Worm (Caenorhabditis elegans) whole organism, dauer: Measurements from ENCODE around the gene R08A2.7.

ENCODE experiments used
- unc-62 ChIP-seq: sonication (generic microtip); optimal IDR thresholded peaks from 2 replicates; lab custom pipeline; 2017; ENCODE audit warnings: missing biosample characterization, missing genetic modification reagents, missing genetic modification characterization

R08A2.7 gene

ce11 chrV:14723020-14723419, at the start of gene R08A2.7:
Gene R08A2.7 (plus strand): TSS chrV:14723320.
- TF ChIP-seq unc-62 (GFP tag; lab: Kevin White, UChicago), result no peak

ce11 chrV:14678298-14678697, 44.8 kb upstream of the R08A2.7 start:
- no peak for TF ChIP-seq unc-62 (GFP tag; lab: Kevin White, UChicago)

ce11 chrV:14680014-14680413, 43.1 kb upstream of the R08A2.7 start, which contains the start of gene C47E8.3:
Gene C47E8.3 (plus strand): TSS chrV:14680314.
- TF ChIP-seq unc-62 (GFP tag; lab: Kevin White, UChicago), result no peak

- TF ChIP-seq unc-62 (GFP tag; lab: Kevin White, UChicago), result no peak
These were observed 40.2 kb upstream of the R08A2.7 start for ce11 chrV:14682870-14683269.

- TF ChIP-seq unc-62 (GFP tag; lab: Kevin White, UChicago), result no peak
These were observed 39.8 kb upstream of the R08A2.7 start for ce11 chrV:14683291-14683690.

- TF ChIP-seq unc-62 (GFP tag; lab: Kevin White, UChicago), result no peak
These were observed 39.2 kb upstream of the R08A2.7 start for ce11 chrV:14683926-14684325.

ce11 chrV:14684359-14685312, 38.5 kb upstream of the R08A2.7 start, which contains the start of gene hsp-90:
Gene hsp-90 (plus strand): TSS chrV:14684918.
- no peak for TF ChIP-seq unc-62 (GFP tag; lab: Kevin White, UChicago)

ce11 chrV:14685435-14686058, 37.6 kb upstream of the R08A2.7 start, which contains the start of gene C47E8.4:
Gene C47E8.4 (minus strand): TSS chrV:14685485.
- TF ChIP-seq unc-62 (GFP tag; lab: Kevin White, UChicago), result no peak

ce11 chrV:14686231-14687105, 36.7 kb upstream of the R08A2.7 start:
- TF ChIP-seq unc-62 (GFP tag; lab: Kevin White, UChicago), result no peak

- no peak for TF ChIP-seq unc-62 (GFP tag; lab: Kevin White, UChicago)
These were observed 35.8 kb upstream of the R08A2.7 start for ce11 chrV:14687106-14687964.

- TF ChIP-seq unc-62 (GFP tag; lab: Kevin White, UChicago), result no peak
These were observed 34.8 kb upstream of the R08A2.7 start, which contains the start of gene C47E8.11 for ce11 chrV:14688097-14688912. Gene C47E8.11 (plus strand): TSS chrV:14688616.

ce11 chrV:14689060-14689750, 33.9 kb upstream of the R08A2.7 start, which contains the start of gene gasr-8:
Gene gasr-8 (plus strand): TSS chrV:14689110.
- TF ChIP-seq unc-62 (GFP tag; lab: Kevin White, UChicago), result no peak

ce11 chrV:14695713-14696112, 27.4 kb upstream of the R08A2.7 start:
- no peak for TF ChIP-seq unc-62 (GFP tag; lab: Kevin White, UChicago)
